Worm (Caenorhabditis elegans) whole organism, young adult: Measurements from ENCODE around the gene F41B4.1.

Source experiments
- C17E4.6 ChIP-seq: fragments of 200-800 bp; sonication (Bioruptor generic); IDR thresholded peaks from 2 replicates; pipeline ENCODE4 v1.3.6; 2022; ENCODE audit warnings: missing genetic modification reagents, missing genetic modification characterization, missing compliant biosample characterization
- F23B12.7 ChIP-seq: sonication (generic microtip); optimal IDR thresholded peaks from 2 replicates; lab custom pipeline; 2017; ENCODE audit warnings: missing genetic modification characterization, mild to moderate bottlenecking, missing compliant biosample characterization, antibody characterized with exemption, moderate library complexity; ENCODE audit not compliant: insufficient read depth
- lsl-1 ChIP-seq: fragments of 200-800 bp; sonication (Bioruptor generic); optimal IDR thresholded peaks from 2 replicates; lab custom pipeline; 2018; ENCODE audit warnings: mild to moderate bottlenecking, missing genetic modification characterization, moderate library complexity, missing compliant biosample characterization
- pha-4 ChIP-seq: fragments of 150-350 bp; sonication (generic microtip); optimal IDR thresholded peaks from 2 replicates; lab custom pipeline; 2014; ENCODE audit warnings: missing biosample characterization, missing genetic modification reagents, missing genetic modification characterization
- snpc-1.3 ChIP-seq: sonication (generic microtip); optimal IDR thresholded peaks from 2 replicates; lab custom pipeline; 2017; ENCODE audit warnings: missing genetic modification characterization, mild to moderate bottlenecking, missing compliant biosample characterization, antibody characterized with exemption, moderate library complexity, missing genotype, missing genetic modification reagents; ENCODE audit not compliant: insufficient read depth

- TF ChIP-seq C17E4.6 (GFP tag; lab: Robert Waterston, UW): no peak
- TF ChIP-seq snpc-1.3 (tag; lab: Kevin White, UChicago): no peak
- TF ChIP-seq lsl-1: no peak
- no peak for TF ChIP-seq pha-4
- no peak for TF ChIP-seq F23B12.7 (tag; lab: Kevin White, UChicago)
These were observed 36.6 kb downstream of the F41B4.1 start, which contains the start of gene sgca-1 for ce11 chrX:6788965-6789573.
